Fruit fly (Drosophila melanogaster): ENCODE data around the gene CG46397.

dm6 chr2L:8923405-8923804 lies 23.7 kb upstream of the CG46397 start:
- TF ChIP-seq psq (optimal IDR thresholded peaks at IDR 0.05), result no peak
- no peak for TF ChIP-seq usp (GFP tag; optimal IDR thresholded peaks at IDR 0.05)
- TF ChIP-seq CG8478 (optimal IDR thresholded peaks at IDR 0.05), result no peak
